Worm (Caenorhabditis elegans) whole organism, young adult: ENCODE data around the gene B0250.5.

Source experiments
- B0019.2 ChIP-seq: fragments of 200-800 bp; sonication (Bioruptor generic); conservative IDR thresholded peaks from 2 replicates; pipeline ENCODE4 v1.3.6; 2022; ENCODE audit warnings: missing genetic modification reagents, missing genetic modification characterization, missing compliant biosample characterization
- B0336.3 ChIP-seq: fragments of 200-800 bp; sonication (Bioruptor generic); IDR thresholded peaks from 2 replicates; pipeline ENCODE4 v1.3.6; 2022; ENCODE audit warnings: missing genetic modification characterization, missing compliant biosample characterization
- F10E7.11 ChIP-seq: sonication (generic microtip); optimal IDR thresholded peaks from 2 replicates; lab custom pipeline; 2017; ENCODE audit warnings: mild to moderate bottlenecking, missing genetic modification characterization, moderate library complexity, missing compliant biosample characterization
- F49E8.2 ChIP-seq: sonication (generic microtip); optimal IDR thresholded peaks from 3 replicates; lab custom pipeline; 2017; ENCODE audit warnings: missing genetic modification characterization, mild to moderate bottlenecking, missing compliant biosample characterization, antibody characterized with exemption, moderate library complexity; ENCODE audit not compliant: insufficient read depth
- K11D2.4 ChIP-seq: fragments of 200-800 bp; sonication (Bioruptor generic); IDR thresholded peaks from 2 replicates; pipeline ENCODE4 v1.3.6; 2022; ENCODE audit warnings: missing genetic modification reagents, missing genetic modification characterization, missing compliant biosample characterization
- Y53F4B.3 ChIP-seq: fragments of 200-800 bp; sonication (Bioruptor generic); IDR thresholded peaks from 2 replicates; pipeline ENCODE4 v1.3.6; 2022; ENCODE audit warnings: missing genetic modification reagents, missing genetic modification characterization, missing compliant biosample characterization
- Y56A3A.18 ChIP-seq: fragments of 200-800 bp; sonication (Bioruptor generic); IDR thresholded peaks from 2 replicates; pipeline ENCODE4 v1.3.6; 2022; ENCODE audit warnings: missing genetic modification reagents, missing genetic modification characterization, missing compliant biosample characterization
- Y67H2A.10 ChIP-seq: fragments of 200-800 bp; sonication (Bioruptor generic); conservative IDR thresholded peaks from 2 replicates; pipeline ENCODE4 v1.3.6; 2022; ENCODE audit warnings: missing genetic modification reagents, missing genetic modification characterization, missing compliant biosample characterization
- Y95B8A.8 ChIP-seq: fragments of 200-800 bp; sonication (Bioruptor generic); IDR thresholded peaks from 2 replicates; pipeline ENCODE4 v1.3.6; 2022; ENCODE audit warnings: missing genetic modification reagents, missing genetic modification characterization, missing compliant biosample characterization
- ama-1 ChIP-seq, 3 experiments: fragments of 150-350 bp in 1 of 3; sonication (generic microtip) in 2 of 3; optimal IDR thresholded peaks; 2 replicates each; lab custom pipeline; 2014 to 2018; ENCODE audit warnings: missing biosample characterization in 2 of 3, missing genetic modification characterization in 2 of 3, missing genetic modification reagents in 2 of 3
- cebp-2 ChIP-seq: fragments of 200-800 bp; sonication (Bioruptor generic); IDR thresholded peaks from 2 replicates; pipeline ENCODE4 v1.3.6; 2022; ENCODE audit warnings: missing genetic modification characterization, missing compliant biosample characterization
- dpl-1 ChIP-seq: fragments of 150-350 bp; optimal IDR thresholded peaks from 2 replicates; lab custom pipeline; 2014; ENCODE audit warnings: missing biosample characterization, missing genetic modification reagents, missing genetic modification characterization
- egl-18 ChIP-seq: fragments of 200-800 bp; sonication (Bioruptor generic); IDR thresholded peaks from 2 replicates; pipeline ENCODE4 v1.3.6; 2022; ENCODE audit warnings: missing genetic modification reagents, missing genetic modification characterization, missing compliant biosample characterization
- ets-4 ChIP-seq: fragments of 200-800 bp; sonication (Bioruptor generic); optimal IDR thresholded peaks from 2 replicates; lab custom pipeline; 2018; ENCODE audit warnings: mild to moderate bottlenecking, missing genetic modification characterization, missing compliant biosample characterization
- him-1 ChIP-seq: sonication (generic microtip); optimal IDR thresholded peaks from 2 replicates; lab custom pipeline; 2016; ENCODE audit warnings: missing genotype, missing genetic modification reagents, missing genetic modification characterization, missing compliant biosample characterization
- hlh-26 ChIP-seq: fragments of 200-800 bp; sonication (Bioruptor generic); conservative IDR thresholded peaks from 2 replicates; pipeline ENCODE4 v1.3.6; 2022; ENCODE audit warnings: missing genetic modification reagents, missing genetic modification characterization, missing compliant biosample characterization
- hmg-1.2 ChIP-seq: fragments of 200-800 bp; sonication (Bioruptor generic); IDR thresholded peaks from 2 replicates; pipeline ENCODE4 v1.3.6; 2022; ENCODE audit warnings: missing genetic modification reagents, missing genetic modification characterization, missing compliant biosample characterization
- hmg-20 ChIP-seq: fragments of 200-800 bp; sonication (Bioruptor generic); IDR thresholded peaks from 2 replicates; pipeline ENCODE4 v1.3.6; 2022; ENCODE audit warnings: missing genetic modification reagents, missing genetic modification characterization, missing compliant biosample characterization
- hsf-1 ChIP-seq: fragments of 200-800 bp; sonication (Bioruptor generic); IDR thresholded peaks from 2 replicates; pipeline ENCODE4 v1.3.6; 2022; ENCODE audit warnings: missing genetic modification reagents, missing genetic modification characterization, missing compliant biosample characterization
- lin-26 ChIP-seq: fragments of 200-800 bp; sonication (Bioruptor generic); IDR thresholded peaks from 2 replicates; pipeline ENCODE4 v1.3.6; 2022; ENCODE audit warnings: missing genetic modification reagents, missing genetic modification characterization, missing compliant biosample characterization
- lsl-1 ChIP-seq: fragments of 200-800 bp; sonication (Bioruptor generic); optimal IDR thresholded peaks from 2 replicates; lab custom pipeline; 2018; ENCODE audit warnings: mild to moderate bottlenecking, missing genetic modification characterization, moderate library complexity, missing compliant biosample characterization
- lsy-27 ChIP-seq: sonication (generic microtip); optimal IDR thresholded peaks from 2 replicates; lab custom pipeline; 2017; ENCODE audit warnings: missing genetic modification characterization, mild to moderate bottlenecking, missing compliant biosample characterization, antibody characterized with exemption, missing genotype, borderline replicate concordance; ENCODE audit not compliant: insufficient read depth
- madf-6 ChIP-seq: fragments of 200-800 bp; sonication (Bioruptor generic); IDR thresholded peaks from 2 replicates; pipeline ENCODE4 v1.3.6; 2022; ENCODE audit warnings: missing genetic modification reagents, missing genetic modification characterization, missing compliant biosample characterization
- mcd-1 ChIP-seq: fragments of 200-800 bp; sonication (Bioruptor generic); IDR thresholded peaks from 2 replicates; pipeline ENCODE4 v1.3.6; 2022; ENCODE audit warnings: missing genetic modification reagents, missing genetic modification characterization, missing compliant biosample characterization
- mel-28 ChIP-seq: sonication (generic microtip); optimal IDR thresholded peaks from 2 replicates; lab custom pipeline; 2016; ENCODE audit warnings: borderline replicate concordance, mild to moderate bottlenecking, missing genetic modification characterization, missing compliant biosample characterization
- mxl-1 ChIP-seq: sonication (generic microtip); optimal IDR thresholded peaks from 2 replicates; lab custom pipeline; 2016; ENCODE audit warnings: missing genetic modification characterization, missing compliant biosample characterization
- nfya-1 ChIP-seq: sonication (generic microtip); optimal IDR thresholded peaks from 2 replicates; lab custom pipeline; 2017; ENCODE audit warnings: antibody characterized with exemption, missing compliant biosample characterization, missing genetic modification characterization, borderline replicate concordance; ENCODE audit not compliant: insufficient read depth
- nhr-120 ChIP-seq: fragments of 200-800 bp; sonication (Bioruptor generic); IDR thresholded peaks from 2 replicates; pipeline ENCODE4 v1.3.6; 2022; ENCODE audit warnings: missing genetic modification characterization, missing compliant biosample characterization
- nhr-179 ChIP-seq: sonication (generic microtip); optimal IDR thresholded peaks from 2 replicates; lab custom pipeline; 2016; ENCODE audit warnings: mild to moderate bottlenecking, missing genetic modification characterization, missing compliant biosample characterization
- pbrm-1 ChIP-seq: fragments of 200-800 bp; sonication (Bioruptor generic); IDR thresholded peaks from 2 replicates; pipeline ENCODE4 v1.3.6; 2022; ENCODE audit warnings: missing genetic modification reagents, missing genetic modification characterization, missing compliant biosample characterization
- repo-1 ChIP-seq: sonication (generic microtip); optimal IDR thresholded peaks from 2 replicates; lab custom pipeline; 2017; ENCODE audit warnings: mild to moderate bottlenecking, missing genetic modification characterization, missing compliant biosample characterization
- snpc-4 ChIP-seq, 5 experiments: fragments of 150-350 bp in 1 of 5; sonication (generic microtip) in 4 of 5; optimal IDR thresholded peaks; 2 replicates each; lab custom pipeline; 2014 to 2018; ENCODE audit warnings: missing genetic modification characterization in 5 of 5, missing biosample characterization in 3 of 5, antibody characterized with exemption in 2 of 5, mild to moderate bottlenecking in 2 of 5, missing compliant biosample characterization in 2 of 5, missing genotype in 2 of 5, moderate library complexity in 2 of 5, missing genetic modification reagents in 1 of 5
- sptf-2 ChIP-seq: fragments of 200-800 bp; sonication (Bioruptor generic); optimal IDR thresholded peaks from 2 replicates; lab custom pipeline; 2018; ENCODE audit warnings: mild to moderate bottlenecking, missing genetic modification characterization, missing compliant biosample characterization
- zfh-2 ChIP-seq: fragments of 200-800 bp; sonication (Bioruptor generic); conservative IDR thresholded peaks from 2 replicates; pipeline ENCODE4 v1.3.6; 2022; ENCODE audit warnings: missing genetic modification reagents, missing genetic modification characterization, missing compliant biosample characterization

Gene B0250.5

DNA sequence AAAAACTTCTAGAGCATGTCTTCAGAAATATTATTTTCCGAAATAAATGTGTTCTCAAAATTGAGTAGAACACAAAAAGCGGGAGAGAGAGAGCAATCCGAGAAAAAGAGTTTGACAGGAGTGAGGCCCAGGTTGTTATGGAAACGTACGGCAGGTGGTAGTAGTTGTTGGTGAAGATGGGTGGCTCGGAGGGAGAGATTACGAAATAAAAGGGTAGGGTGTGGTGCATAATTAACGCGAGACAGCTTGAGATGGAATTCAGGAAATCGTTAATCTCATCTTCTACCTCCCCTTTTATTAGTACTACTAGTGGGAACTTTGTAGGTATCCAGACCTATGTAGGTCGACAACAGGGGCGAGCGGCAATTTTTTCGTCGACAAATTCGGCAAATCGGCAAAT is 40.3 kb downstream of the B0250.5 start, which contains the start of gene famh-161:
TSS of gene famh-161 (minus strand) at position 101 of the 400 bp plus-strand sequence.
- TF ChIP-seq snpc-4 (GFP tag; optimal IDR thresholded peaks at IDR 0.05; lab: Kevin White, UChicago) (no peak), snpc-4 (tag; optimal IDR thresholded peaks at IDR 0.05; lab: Kevin White, UChicago) (no peak), lsl-1 (GFP tag; lab: Kevin White, UChicago) (no peak), F10E7.11 (tag; lab: Kevin White, UChicago) (no peak), mel-28 (no peak)

ce11 chrV:20536208-20536607 is 42.5 kb downstream of the B0250.5 start, which contains the start of gene Y38H6C.15:
Gene Y38H6C.15 (minus strand): TSS chrV:20536308.
- TF ChIP-seq repo-1 (tag; lab: Kevin White, UChicago) (no peak), mxl-1 (tag; lab: Kevin White, UChicago) (no peak), egl-18 (GFP tag; lab: Robert Waterston, UW) (no peak), lsy-27 (no peak), Y67H2A.10 (GFP tag; lab: Robert Waterston, UW) (no peak), dpl-1 (GFP tag; lab: Kevin White, UChicago) (no peak), B0336.3 (GFP tag; lab: Robert Waterston, UW) (no peak)

ce11 chrV:20539055-20539454 is 45.3 kb downstream of the B0250.5 start, which contains the start of gene Y38H6C.16:
Gene Y38H6C.16 (minus strand): TSS chrV:20539347.
- TF ChIP-seq nhr-179 (no peak), Y53F4B.3 (no peak), Y95B8A.8 (GFP tag; lab: Robert Waterston, UW) (no peak), cebp-2 (no peak), F49E8.2 (no peak), hmg-1.2 (peak; percentile 85)

DNA sequence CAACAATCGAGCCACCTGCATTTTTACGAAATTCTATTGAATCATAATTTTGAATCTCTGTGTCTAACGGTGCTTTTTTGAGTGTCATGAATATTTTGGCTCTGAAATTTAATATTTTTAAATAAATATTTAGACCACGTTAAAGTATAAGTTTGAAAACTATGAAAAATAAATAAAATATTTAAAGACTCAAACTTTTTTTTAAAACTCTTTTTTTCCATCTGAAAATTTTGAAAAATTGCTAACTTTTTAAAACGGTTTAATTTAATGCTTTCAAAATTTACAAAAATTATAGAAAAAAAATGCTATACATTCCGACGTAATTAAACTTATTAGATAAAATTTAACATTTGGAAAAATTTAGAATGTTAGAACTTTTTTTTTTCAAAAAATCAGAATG is 50.4 kb downstream of the B0250.5 start, which contains the start of gene slc-36.3:
TSS of gene slc-36.3 (minus strand) at position 101 of the 400 bp plus-strand sequence.
- TF ChIP-seq nfya-1 (tag; lab: Kevin White, UChicago) = no peak
- TF ChIP-seq pbrm-1 (GFP tag; lab: Robert Waterston, UW) = no peak
- TF ChIP-seq Y67H2A.10 (GFP tag; lab: Robert Waterston, UW) = no peak
- no peak for TF ChIP-seq ama-1 (optimal IDR thresholded peaks at IDR 0.05; lab: Kevin White, UChicago)
- TF ChIP-seq ama-1 (GFP tag; optimal IDR thresholded peaks at IDR 0.05; lab: Kevin White, UChicago) = no peak
- TF ChIP-seq K11D2.4 (GFP tag; lab: Robert Waterston, UW) = no peak
- TF ChIP-seq him-1 (tag; lab: Kevin White, UChicago) = no peak
- no peak for TF ChIP-seq Y56A3A.18 (GFP tag; lab: Robert Waterston, UW)
- no peak for TF ChIP-seq ets-4
- TF ChIP-seq hsf-1 = no peak
- no peak for TF ChIP-seq hmg-20 (GFP tag; lab: Robert Waterston, UW)
- TF ChIP-seq nhr-120 (GFP tag; lab: Robert Waterston, UW) = no peak
- no peak for TF ChIP-seq nhr-179
- no peak for TF ChIP-seq sptf-2 (GFP tag; lab: Kevin White, UChicago)
- TF ChIP-seq Y53F4B.3 = no peak

ce11 chrV:20544610-20545009 is 50.9 kb downstream of the B0250.5 start:
- TF ChIP-seq zfh-2 (GFP tag; lab: Robert Waterston, UW) (no peak), hmg-1.2 (peak; percentile 72), madf-6 (no peak), B0019.2 (GFP tag; lab: Robert Waterston, UW) (no peak), lin-26 (GFP tag; lab: Robert Waterston, UW) (no peak), hlh-26 (GFP tag; lab: Robert Waterston, UW) (no peak), mcd-1 (no peak)
